Fruit fly (Drosophila melanogaster) whole organism, wandering third instar larva: ENCODE data around the gene CG10562.

ENCODE experiments used
- CG32264 ChIP-seq: fragments of 200-800 bp; sonication (Bioruptor generic); optimal IDR thresholded peaks from 2 replicates; lab custom pipeline; 2016; ENCODE audit warnings: missing biosample characterization, missing genetic modification characterization
- Hnf4 ChIP-seq: fragments of 200-800 bp; sonication (Bioruptor generic); optimal IDR thresholded peaks from 2 replicates; lab custom pipeline; 2016; ENCODE audit warnings: missing biosample characterization, mild to moderate bottlenecking, missing genetic modification characterization
- h ChIP-seq: fragments of 200-800 bp; sonication (Bioruptor generic); optimal IDR thresholded peaks from 3 replicates; lab custom pipeline; 2016; ENCODE audit warnings: missing biosample characterization, mild to moderate bottlenecking, missing genetic modification characterization
- lola ChIP-seq: fragments of >200 bp; optimal IDR thresholded peaks from 2 replicates; lab custom pipeline; 2017; ENCODE audit warnings: missing biosample characterization, missing genetic modification characterization
- psq ChIP-seq: fragments of 200-800 bp; sonication (Bioruptor generic); optimal IDR thresholded peaks from 3 replicates; lab custom pipeline; 2017; ENCODE audit warnings: missing biosample characterization, mild to moderate bottlenecking, missing genetic modification characterization, moderate library complexity
- sage ChIP-seq: fragments of 200-800 bp; sonication (Bioruptor generic); optimal IDR thresholded peaks from 2 replicates; lab custom pipeline; 2016; ENCODE audit warnings: missing biosample characterization, mild to moderate bottlenecking, missing genetic modification characterization
- sv ChIP-seq: fragments of 200-800 bp; sonication (Bioruptor generic); optimal IDR thresholded peaks from 3 replicates; lab custom pipeline; 2016; ENCODE audit warnings: missing biosample characterization, missing genetic modification characterization

- TF ChIP-seq psq: no peak
- TF ChIP-seq sage (GFP tag; lab: Kevin White, UChicago): no peak
- no peak for TF ChIP-seq sv
- TF ChIP-seq lola (GFP tag; lab: Kevin White, UChicago): no peak
- TF ChIP-seq Hnf4 (GFP tag; lab: Kevin White, UChicago): no peak
- TF ChIP-seq h (GFP tag; lab: Kevin White, UChicago): no peak
- no peak for TF ChIP-seq CG32264 (GFP tag; lab: Kevin White, UChicago)
Measured at dm6 chr3R:25297678-25298077, 24.9 kb downstream of the CG10562 start, which contains the start of gene CG31097.
